Fruit fly (Drosophila melanogaster) whole organism, wandering third instar larva: ENCODE results near the gene CG13898.

Source experiments
- Abd-B ChIP-seq: fragments of >200 bp; optimal IDR thresholded peaks from 2 replicates; lab custom pipeline; 2017; ENCODE audit warnings: missing biosample characterization, missing genetic modification characterization
- CG32264 ChIP-seq: fragments of 200-800 bp; sonication (Bioruptor generic); optimal IDR thresholded peaks from 2 replicates; lab custom pipeline; 2016; ENCODE audit warnings: missing biosample characterization, missing genetic modification characterization
- CG9705 ChIP-seq: fragments of 200-800 bp; sonication (Bioruptor generic); optimal IDR thresholded peaks from 2 replicates; lab custom pipeline; 2018; ENCODE audit warnings: missing biosample characterization, mild to moderate bottlenecking, missing genetic modification characterization
- CrebA ChIP-seq: fragments of 200-800 bp; sonication (Bioruptor generic); optimal IDR thresholded peaks from 2 replicates; lab custom pipeline; 2016; ENCODE audit warnings: missing biosample characterization, mild to moderate bottlenecking, missing genetic modification characterization, borderline replicate concordance
- Dfd ChIP-seq: fragments of >200 bp; optimal IDR thresholded peaks from 2 replicates; lab custom pipeline; 2017; ENCODE audit warnings: missing biosample characterization, missing genetic modification characterization
- Dif ChIP-seq: fragments of 200-275, 200-300 bp; sonication (Bioruptor generic); optimal IDR thresholded peaks from 2 replicates; lab custom pipeline; 2018; ENCODE audit warnings: missing biosample characterization, missing genetic modification characterization; ENCODE audit not compliant: partially characterized antibody
- GATAd ChIP-seq: sonication (Bioruptor generic); optimal IDR thresholded peaks from 2 replicates; lab custom pipeline; 2016; ENCODE audit warnings: missing biosample characterization, missing genetic modification characterization
- HLH106 ChIP-seq: fragments of 200-800 bp; optimal IDR thresholded peaks from 3 replicates; lab custom pipeline; 2019; ENCODE audit warnings: missing biosample characterization, mild to moderate bottlenecking, missing genetic modification characterization, moderate library complexity
- Hnf4 ChIP-seq: fragments of 200-800 bp; sonication (Bioruptor generic); optimal IDR thresholded peaks from 2 replicates; lab custom pipeline; 2016; ENCODE audit warnings: missing biosample characterization, mild to moderate bottlenecking, missing genetic modification characterization
- Hr78 ChIP-seq: fragments of >200 bp; optimal IDR thresholded peaks from 2 replicates; lab custom pipeline; 2017; ENCODE audit warnings: missing biosample characterization, missing genetic modification characterization
- Hr83 ChIP-seq: fragments of 200-300 bp; sonication (Bioruptor generic); optimal IDR thresholded peaks from 2 replicates; lab custom pipeline; 2016; ENCODE audit warnings: missing biosample characterization, mild to moderate bottlenecking, missing genetic modification characterization, moderate library complexity; ENCODE audit not compliant: poor library complexity, severe bottlenecking
- Jra ChIP-seq: sonication (Bioruptor generic); optimal IDR thresholded peaks from 2 replicates; lab custom pipeline; 2016; ENCODE audit warnings: missing biosample characterization, missing genetic modification characterization
- Mio ChIP-seq: sonication (Bioruptor generic); optimal IDR thresholded peaks from 2 replicates; lab custom pipeline; 2016; ENCODE audit warnings: missing biosample characterization, missing genetic modification characterization
- Myc ChIP-seq: fragments of >200 bp; optimal IDR thresholded peaks from 2 replicates; lab custom pipeline; 2017
- N ChIP-seq: fragments of >200 bp; optimal IDR thresholded peaks from 2 replicates; lab custom pipeline; 2018; ENCODE audit warnings: missing biosample characterization, missing external identifiers, missing genetic modification characterization
- OdsH ChIP-seq: fragments of 200-800 bp; sonication (Bioruptor generic); optimal IDR thresholded peaks from 2 replicates; lab custom pipeline; 2016; ENCODE audit warnings: missing biosample characterization, mild to moderate bottlenecking, missing genetic modification characterization
- Rel ChIP-seq, 2 experiments: fragments of 200-800 bp; sonication (Bioruptor generic) in 1 of 2; optimal IDR thresholded peaks; 2 replicates in 1 of 2; 3 replicates in 1 of 2; lab custom pipeline; 2016 to 2019; ENCODE audit warnings: mild to moderate bottlenecking in 2 of 2, missing biosample characterization in 2 of 2, missing genetic modification characterization in 2 of 2, moderate library complexity in 1 of 2
- Sp1 ChIP-seq: fragments of 200-800 bp; sonication (Bioruptor generic); optimal IDR thresholded peaks from 3 replicates; lab custom pipeline; 2019; ENCODE audit warnings: missing biosample characterization, mild to moderate bottlenecking, missing genetic modification characterization, moderate library complexity
- Vsx2 ChIP-seq: fragments of 200-300, 225-300 bp; sonication (Bioruptor generic); optimal IDR thresholded peaks from 2 replicates; lab custom pipeline; 2018; ENCODE audit warnings: missing biosample characterization, missing genetic modification characterization; ENCODE audit not compliant: partially characterized antibody
- br ChIP-seq: fragments of 200-800 bp; sonication (Bioruptor generic); optimal IDR thresholded peaks from 2 replicates; lab custom pipeline; 2016; ENCODE audit warnings: missing biosample characterization, missing genetic modification characterization
- brk ChIP-seq: fragments of 200-800 bp; sonication (Bioruptor generic); optimal IDR thresholded peaks from 2 replicates; lab custom pipeline; 2016; ENCODE audit warnings: missing biosample characterization, mild to moderate bottlenecking, missing genetic modification characterization
- dl ChIP-seq, 2 experiments: fragments of 175-275, 200-275 bp in 1 of 2; fragments of 200-275 bp in 1 of 2; sonication (Bioruptor generic); optimal IDR thresholded peaks; lab custom pipeline; 2018; ENCODE audit warnings: mild to moderate bottlenecking in 2 of 2, missing biosample characterization in 2 of 2, missing genetic modification characterization in 2 of 2, moderate library complexity in 2 of 2; ENCODE audit not compliant: partially characterized antibody in 2 of 2, insufficient read depth in 1 of 2
- dmrt93B ChIP-seq: fragments of 200-800 bp; sonication (Bioruptor generic); optimal IDR thresholded peaks from 2 replicates; lab custom pipeline; 2018; ENCODE audit warnings: missing biosample characterization, mild to moderate bottlenecking, missing genetic modification characterization
- dsf ChIP-seq: sonication (Bioruptor generic); optimal IDR thresholded peaks from 2 replicates; lab custom pipeline; 2016; ENCODE audit warnings: missing biosample characterization, missing genetic modification characterization, borderline replicate concordance
- ey ChIP-seq: fragments of 200-800 bp; sonication (Bioruptor generic); optimal IDR thresholded peaks from 2 replicates; lab custom pipeline; 2016; ENCODE audit warnings: missing biosample characterization, missing genetic modification characterization
- foxo ChIP-seq, 2 experiments: fragments of 200-800 bp; sonication (Bioruptor generic); optimal IDR thresholded peaks; 2 replicates in 1 of 2; 3 replicates in 1 of 2; lab custom pipeline; 2016 to 2017; ENCODE audit warnings: missing biosample characterization in 2 of 2, missing genetic modification characterization in 2 of 2
- fru ChIP-seq: fragments of 200-800 bp; sonication (Bioruptor generic); optimal IDR thresholded peaks from 3 replicates; lab custom pipeline; 2016; ENCODE audit warnings: missing biosample characterization, mild to moderate bottlenecking, missing genetic modification characterization
- h ChIP-seq: fragments of 200-800 bp; sonication (Bioruptor generic); optimal IDR thresholded peaks from 3 replicates; lab custom pipeline; 2016; ENCODE audit warnings: missing biosample characterization, mild to moderate bottlenecking, missing genetic modification characterization
- jim ChIP-seq: fragments of 175-275, 200-325 bp; sonication (Bioruptor generic); optimal IDR thresholded peaks from 2 replicates; lab custom pipeline; 2016; ENCODE audit warnings: missing biosample characterization, mild to moderate bottlenecking, missing genetic modification characterization
- lola ChIP-seq: fragments of >200 bp; optimal IDR thresholded peaks from 2 replicates; lab custom pipeline; 2017; ENCODE audit warnings: missing biosample characterization, missing genetic modification characterization
- pan ChIP-seq: fragments of >200 bp; optimal IDR thresholded peaks from 2 replicates; lab custom pipeline; 2017
- psq ChIP-seq: fragments of 200-800 bp; sonication (Bioruptor generic); optimal IDR thresholded peaks from 3 replicates; lab custom pipeline; 2017; ENCODE audit warnings: missing biosample characterization, mild to moderate bottlenecking, missing genetic modification characterization, moderate library complexity
- rgr ChIP-seq: fragments of 200-800 bp; sonication (Bioruptor generic); optimal IDR thresholded peaks from 3 replicates; lab custom pipeline; 2016; ENCODE audit warnings: missing biosample characterization, mild to moderate bottlenecking, missing genetic modification characterization
- sage ChIP-seq: fragments of 200-800 bp; sonication (Bioruptor generic); optimal IDR thresholded peaks from 2 replicates; lab custom pipeline; 2016; ENCODE audit warnings: missing biosample characterization, mild to moderate bottlenecking, missing genetic modification characterization
- sv ChIP-seq: fragments of 200-800 bp; sonication (Bioruptor generic); optimal IDR thresholded peaks from 3 replicates; lab custom pipeline; 2016; ENCODE audit warnings: missing biosample characterization, missing genetic modification characterization
- tai ChIP-seq: sonication (Bioruptor generic); optimal IDR thresholded peaks from 2 replicates; lab custom pipeline; 2016; ENCODE audit warnings: missing biosample characterization, missing genetic modification characterization
- usp ChIP-seq: fragments of >200 bp; optimal IDR thresholded peaks from 2 replicates; lab custom pipeline; 2017; ENCODE audit warnings: missing biosample characterization, missing genetic modification characterization
- woc ChIP-seq: sonication (Bioruptor generic); optimal IDR thresholded peaks from 2 replicates; lab custom pipeline; 2016; ENCODE audit warnings: missing biosample characterization, mild to moderate bottlenecking, missing genetic modification characterization

The CG13898 gene

dm6 chr3L:764329-764728, 39.5 kb downstream of the CG13898 start (continued):
- TF ChIP-seq usp (GFP tag; lab: Kevin White, UChicago) = no peak
- peak; percentile 47 for TF ChIP-seq Hnf4
- TF ChIP-seq foxo (GFP tag; optimal IDR thresholded peaks at IDR 0.05; lab: Kevin White, UChicago) = peak in 1 of 2 experiments; percentile 60

- TF ChIP-seq psq (GFP tag; lab: Kevin White, UChicago) = peak; percentile 75
- TF ChIP-seq sage = peak; percentile 91
- peak; percentile 96 for TF ChIP-seq Hnf4
- TF ChIP-seq foxo (GFP tag; optimal IDR thresholded peaks at IDR 0.05; lab: Kevin White, UChicago) = peak; percentile 66 to 95
- peak; percentile 83 for TF ChIP-seq dmrt93B (GFP tag; lab: Kevin White, UChicago)
- TF ChIP-seq rgr (GFP tag; lab: Kevin White, UChicago) = peak; percentile 93
- peak; percentile 43 for TF ChIP-seq dsf (GFP tag; lab: Kevin White, UChicago)
- TF ChIP-seq sv = peak; percentile 60
- peak; percentile 95 for TF ChIP-seq ey (GFP tag; lab: Kevin White, UChicago)
- TF ChIP-seq tai (GFP tag; lab: Kevin White, UChicago) = peak; percentile 83
- peak; percentile 93 for TF ChIP-seq br (GFP tag; lab: Kevin White, UChicago)
- no peak for TF ChIP-seq usp (GFP tag; lab: Kevin White, UChicago)
- no peak for TF ChIP-seq jim (GFP tag; lab: Kevin White, UChicago)
- TF ChIP-seq Jra (GFP tag; lab: Kevin White, UChicago) = peak; percentile 83
- no peak for TF ChIP-seq Abd-B (GFP tag; lab: Kevin White, UChicago)
- peak; percentile 92 for TF ChIP-seq OdsH (GFP tag; lab: Kevin White, UChicago)
- peak; percentile 23 for TF ChIP-seq CG9705
- peak; percentile 9 for TF ChIP-seq CrebA (GFP tag; lab: Kevin White, UChicago)
- TF ChIP-seq Dfd (GFP tag; lab: Kevin White, UChicago) = no peak
- TF ChIP-seq Myc (lab: Kevin White, UChicago) = no peak
- peak; percentile 29 for TF ChIP-seq Mio
- no peak for TF ChIP-seq dl (GFP tag; optimal IDR thresholded peaks at IDR 0.05; lab: Kevin White, UChicago; ENCODE audit: insufficient read depth in 1 of 2, partially characterized antibody in 2 of 2)
- TF ChIP-seq Hr83 (GFP tag; lab: Kevin White, UChicago) = peak; percentile 83
- peak; percentile 89 for TF ChIP-seq Sp1
- peak; percentile 71 for TF ChIP-seq GATAd (GFP tag; lab: Kevin White, UChicago)
- peak; percentile 96 for TF ChIP-seq h
- peak; percentile 23 for TF ChIP-seq Vsx2 (GFP tag; lab: Kevin White, UChicago)
- TF ChIP-seq pan (lab: Kevin White, UChicago) = no peak
- TF ChIP-seq CG32264 (GFP tag; lab: Kevin White, UChicago) = peak; percentile 92
- TF ChIP-seq brk (GFP tag; lab: Kevin White, UChicago) = peak; percentile 86
- no peak for TF ChIP-seq Dif (GFP tag; lab: Kevin White, UChicago)
- TF ChIP-seq Rel (GFP tag; optimal IDR thresholded peaks at IDR 0.05; lab: Kevin White, UChicago) = peak; percentile 88
- TF ChIP-seq Rel (tag; optimal IDR thresholded peaks at IDR 0.05; lab: Kevin White, UChicago) = peak; percentile 48
- no peak for TF ChIP-seq Hr78
- no peak for TF ChIP-seq N (GFP tag; lab: Kevin White, UChicago)
- TF ChIP-seq woc (GFP tag; lab: Kevin White, UChicago) = peak; percentile 90
- TF ChIP-seq lola (GFP tag; lab: Kevin White, UChicago) = no peak
- TF ChIP-seq fru = peak; percentile 84
- TF ChIP-seq HLH106 = peak; percentile 91
Observed at dm6 chr3L:762331-762907, 41.4 kb downstream of the CG13898 start.

dm6 chr3L:761733-762132, 42.1 kb downstream of the CG13898 start:
- no peak for TF ChIP-seq Abd-B (GFP tag; lab: Kevin White, UChicago)
- peak; percentile 70 for TF ChIP-seq Hnf4
- no peak for TF ChIP-seq woc (GFP tag; lab: Kevin White, UChicago)
- no peak for TF ChIP-seq Mio
- no peak for TF ChIP-seq Myc (lab: Kevin White, UChicago)
- TF ChIP-seq Hr83 (GFP tag; lab: Kevin White, UChicago) = no peak
- peak; percentile 21 for TF ChIP-seq CG9705
- TF ChIP-seq jim (GFP tag; lab: Kevin White, UChicago) = no peak
- TF ChIP-seq N (GFP tag; lab: Kevin White, UChicago) = no peak
- TF ChIP-seq psq (GFP tag; lab: Kevin White, UChicago) = peak; percentile 22
- no peak for TF ChIP-seq pan (lab: Kevin White, UChicago)
- TF ChIP-seq usp (GFP tag; lab: Kevin White, UChicago) = no peak
- TF ChIP-seq Dif (GFP tag; lab: Kevin White, UChicago) = no peak
- TF ChIP-seq Sp1 = peak; percentile 60
- TF ChIP-seq tai (GFP tag; lab: Kevin White, UChicago) = peak; percentile 30
- TF ChIP-seq Dfd (GFP tag; lab: Kevin White, UChicago) = no peak
- no peak for TF ChIP-seq CrebA (GFP tag; lab: Kevin White, UChicago)
- peak; percentile 72 for TF ChIP-seq ey (GFP tag; lab: Kevin White, UChicago)
- TF ChIP-seq Vsx2 (GFP tag; lab: Kevin White, UChicago) = no peak
- no peak for TF ChIP-seq lola (GFP tag; lab: Kevin White, UChicago)
- TF ChIP-seq sv = no peak
- TF ChIP-seq dl (GFP tag; optimal IDR thresholded peaks at IDR 0.05; lab: Kevin White, UChicago; ENCODE audit: insufficient read depth in 1 of 2, partially characterized antibody in 2 of 2) = no peak
- TF ChIP-seq Hr78 = no peak
- TF ChIP-seq CG32264 (GFP tag; lab: Kevin White, UChicago) = peak; percentile 22
- TF ChIP-seq Rel (GFP tag; optimal IDR thresholded peaks at IDR 0.05; lab: Kevin White, UChicago) = no peak
- no peak for TF ChIP-seq Rel (tag; optimal IDR thresholded peaks at IDR 0.05; lab: Kevin White, UChicago)
- peak; percentile 69 for TF ChIP-seq OdsH (GFP tag; lab: Kevin White, UChicago)
- peak in 1 of 2 experiments; percentile 63 for TF ChIP-seq foxo (GFP tag; optimal IDR thresholded peaks at IDR 0.05; lab: Kevin White, UChicago)
- peak; percentile 62 for TF ChIP-seq dmrt93B (GFP tag; lab: Kevin White, UChicago)
- peak; percentile 70 for TF ChIP-seq br (GFP tag; lab: Kevin White, UChicago)
- no peak for TF ChIP-seq Jra (GFP tag; lab: Kevin White, UChicago)
- peak; percentile 67 for TF ChIP-seq rgr (GFP tag; lab: Kevin White, UChicago)
- peak; percentile 79 for TF ChIP-seq fru
- TF ChIP-seq HLH106 = peak; percentile 66
- TF ChIP-seq h = peak; percentile 83
